Fruit fly (Drosophila melanogaster): ENCODE data around the gene CG42537.

CG42537 gene

dm6 chr3R:6350755-6351154 lies 26.8 kb upstream of the CG42537 start, which contains the start of gene Pak (continued):
- TF ChIP-seq CG16813 (GFP tag; IDR thresholded peaks at IDR 0.05; ENCODE audit: partially characterized antibody) (peak; percentile 95), CG12659 (GFP tag; optimal IDR thresholded peaks at IDR 0.05) (peak; percentile 62), CG2678 (tag; optimal IDR thresholded peaks at IDR 0.05) (no peak), CG10321 (GFP tag; IDR thresholded peaks at IDR 0.05) (no peak), ase (GFP tag; IDR thresholded peaks at IDR 0.05) (no peak), CG17912 (GFP tag; optimal IDR thresholded peaks at IDR 0.05) (no peak), otp (GFP tag; IDR thresholded peaks at IDR 0.05) (no peak), hth (optimal IDR thresholded peaks at IDR 0.05) (no peak), lbe (GFP tag; optimal IDR thresholded peaks at IDR 0.05) (no peak), schlank (tag; optimal IDR thresholded peaks at IDR 0.05) (no peak), CG1602 (GFP tag; optimal IDR thresholded peaks at IDR 0.05) (no peak), Meics (GFP tag; optimal IDR thresholded peaks at IDR 0.05) (no peak), CG2875 (GFP tag; optimal IDR thresholded peaks at IDR 0.05) (no peak), TFAM (GFP tag; optimal IDR thresholded peaks at IDR 0.05) (no peak), gce (GFP tag; IDR thresholded peaks at IDR 0.05) (no peak), CG3838 (GFP tag; optimal IDR thresholded peaks at IDR 0.05) (no peak), sob (GFP tag; IDR thresholded peaks at IDR 0.05) (no peak), CG2199 (GFP tag; IDR thresholded peaks at IDR 0.05) (no peak), unpg (GFP tag; optimal IDR thresholded peaks at IDR 0.05) (no peak), CG12391 (tag; optimal IDR thresholded peaks at IDR 0.05) (no peak), MESR4 (GFP tag; optimal IDR thresholded peaks at IDR 0.05) (peak; percentile 85), CG3726 (GFP tag; IDR thresholded peaks at IDR 0.05) (no peak), Mrtf (GFP tag; IDR thresholded peaks at IDR 0.05) (no peak), Fer2 (tag; optimal IDR thresholded peaks at IDR 0.05) (no peak), CoRest (tag; optimal IDR thresholded peaks at IDR 0.05) (peak; percentile 55), luna (GFP tag; optimal IDR thresholded peaks at IDR 0.05) (no peak), CG7271 (tag; optimal IDR thresholded peaks at IDR 0.05) (no peak), tna (GFP tag; IDR thresholded peaks at IDR 0.05; ENCODE audit: partially characterized antibody) (peak; percentile 93), Ptx1 (GFP tag; IDR thresholded peaks at IDR 0.05) (no peak), rib (GFP tag; IDR thresholded peaks at IDR 0.05) (no peak), D (optimal IDR thresholded peaks at IDR 0.05) (no peak), D (GFP tag; optimal IDR thresholded peaks at IDR 0.05) (no peak), ranshi (GFP tag; IDR thresholded peaks at IDR 0.05) (no peak), CG15479 (GFP tag; optimal IDR thresholded peaks at IDR 0.05) (no peak), Opbp (GFP tag; IDR thresholded peaks at IDR 0.05; ENCODE audit: partially characterized antibody) (peak; percentile 96), stc (GFP tag; IDR thresholded peaks at IDR 0.05) (no peak), gcm2 (GFP tag; optimal IDR thresholded peaks at IDR 0.05) (no peak), CG17612 (GFP tag; IDR thresholded peaks at IDR 0.05) (no peak), pho (GFP tag; optimal IDR thresholded peaks at IDR 0.05) (no peak), row (GFP tag; IDR thresholded peaks at IDR 0.05) (peak; percentile 74), CG12744 (GFP tag; optimal IDR thresholded peaks at IDR 0.05) (no peak), CG1529 (GFP tag; optimal IDR thresholded peaks at IDR 0.05) (peak; percentile 16), Doc3 (GFP tag; IDR thresholded peaks at IDR 0.05; ENCODE audit: partially characterized antibody) (peak; percentile 91), CG12104 (GFP tag; optimal IDR thresholded peaks at IDR 0.05) (no peak), CG30403 (GFP tag; optimal IDR thresholded peaks at IDR 0.05) (no peak), CG4328 (GFP tag; optimal IDR thresholded peaks at IDR 0.05) (no peak), tio (GFP tag; optimal IDR thresholded peaks at IDR 0.05) (no peak), CG17802 (tag; optimal IDR thresholded peaks at IDR 0.05) (no peak), vnd (GFP tag; IDR thresholded peaks at IDR 0.05; ENCODE audit: partially characterized antibody) (peak; percentile 95), CG8478 (optimal IDR thresholded peaks at IDR 0.05) (no peak), maf-S (GFP tag; optimal IDR thresholded peaks at IDR 0.05) (no peak), CG31224 (GFP tag; IDR thresholded peaks at IDR 0.05) (no peak), gt (GFP tag; IDR thresholded peaks at IDR 0.05) (no peak)

Measured in whole organism, embryonic.